Worm (Caenorhabditis elegans): Measurements from ENCODE around the gene nhr-54.

Gene nhr-54

ce11 chrV:16506650-16507049, 922 bp upstream of the nhr-54 start:
- TF ChIP-seq ceh-31 (tag; optimal IDR thresholded peaks at IDR 0.05) (no peak), pqm-1 (tag; optimal IDR thresholded peaks at IDR 0.05) (no peak), hlh-30 (tag; optimal IDR thresholded peaks at IDR 0.05; ENCODE audit: insufficient read depth) (no peak), ceh-19 (GFP tag; optimal IDR thresholded peaks at IDR 0.05) (no peak), unc-55 (GFP tag; optimal IDR thresholded peaks at IDR 0.05) (no peak), ceh-2 (tag; optimal IDR thresholded peaks at IDR 0.05) (no peak), ceh-14 (tag; optimal IDR thresholded peaks at IDR 0.05) (no peak), hlh-15 (tag; optimal IDR thresholded peaks at IDR 0.05) (no peak), odd-2 (tag; optimal IDR thresholded peaks at IDR 0.05) (no peak), ceh-24 (tag; optimal IDR thresholded peaks at IDR 0.05) (no peak), hlh-6 (tag; optimal IDR thresholded peaks at IDR 0.05) (no peak), unc-42 (tag; optimal IDR thresholded peaks at IDR 0.05) (no peak), ceh-30 (tag; optimal IDR thresholded peaks at IDR 0.05) (no peak), T23F11.4 (GFP tag; optimal IDR thresholded peaks at IDR 0.05) (no peak), ets-4 (tag; optimal IDR thresholded peaks at IDR 0.05) (no peak), rnt-1 (tag; optimal IDR thresholded peaks at IDR 0.05) (no peak), pat-9 (tag; optimal IDR thresholded peaks at IDR 0.05) (no peak)

- TF ChIP-seq hlh-8 (tag; optimal IDR thresholded peaks at IDR 0.05) (no peak), pqm-1 (tag; optimal IDR thresholded peaks at IDR 0.05) (no peak), pros-1 (tag; optimal IDR thresholded peaks at IDR 0.05) (no peak), K02D7.2 (tag; optimal IDR thresholded peaks at IDR 0.05) (no peak), ceh-2 (tag; optimal IDR thresholded peaks at IDR 0.05) (no peak), K09A11.1 (tag; optimal IDR thresholded peaks at IDR 0.05; ENCODE audit: insufficient read depth) (no peak), gmeb-2 (tag; optimal IDR thresholded peaks at IDR 0.05) (no peak), ceh-22 (tag; optimal IDR thresholded peaks at IDR 0.05) (no peak), dve-1 (tag; optimal IDR thresholded peaks at IDR 0.05) (no peak), dmd-4 (tag; optimal IDR thresholded peaks at IDR 0.05; ENCODE audit: borderline replicate concordance) (no peak), Y22D7AL.16 (tag; optimal IDR thresholded peaks at IDR 0.05) (no peak), ceh-19 (GFP tag; optimal IDR thresholded peaks at IDR 0.05) (no peak), odd-2 (tag; optimal IDR thresholded peaks at IDR 0.05) (no peak), nhr-11 (tag; optimal IDR thresholded peaks at IDR 0.05) (no peak), npax-4 (tag; optimal IDR thresholded peaks at IDR 0.05) (no peak), T23F11.4 (GFP tag; optimal IDR thresholded peaks at IDR 0.05) (no peak), madf-2 (tag; optimal IDR thresholded peaks at IDR 0.05) (no peak), ceh-14 (tag; optimal IDR thresholded peaks at IDR 0.05) (no peak), unc-42 (tag; optimal IDR thresholded peaks at IDR 0.05) (no peak), sox-2 (GFP tag; IDR thresholded peaks at IDR 0.05) (no peak)
Measured at ce11 chrV:16503164-16503563, 2.6 kb downstream of the nhr-54 start, which contains the start of gene F36D3.14. Gene F36D3.14 (minus strand): TSS chrV:16503264.

- peak; percentile 37 for TF ChIP-seq nfya-1 (tag; optimal IDR thresholded peaks at IDR 0.05)
- no peak for TF ChIP-seq unc-3 (GFP tag; conservative IDR thresholded peaks at IDR 0.05)
- TF ChIP-seq unc-3 (tag; optimal IDR thresholded peaks at IDR 0.05) = no peak
Measured at ce11 chrV:16499006-16499405, 6.7 kb downstream of the nhr-54 start, which contains the start of gene F36D3.1. Gene F36D3.1 (plus strand): TSS chrV:16499352.

ce11 chrV:16497504-16497903, 8.2 kb downstream of the nhr-54 start, which contains the start of gene srh-136:
Gene srh-136 (minus strand): TSS chrV:16497596.
- TF ChIP-seq ceh-45 (GFP tag; IDR thresholded peaks at IDR 0.05) (no peak), pat-9 (tag; optimal IDR thresholded peaks at IDR 0.05) (no peak), odd-2 (tag; optimal IDR thresholded peaks at IDR 0.05) (no peak)

ce11 chrV:16494359-16494758, 11.4 kb downstream of the nhr-54 start, which contains the start of gene comt-2:
Gene comt-2 (minus strand): TSS chrV:16494489.
- TF ChIP-seq ama-1 (optimal IDR thresholded peaks at IDR 0.05) = no peak
- no peak for TF ChIP-seq madf-2 (tag; optimal IDR thresholded peaks at IDR 0.05)
- TF ChIP-seq unc-86 (tag; optimal IDR thresholded peaks at IDR 0.05) = no peak
- TF ChIP-seq elt-2 (tag; optimal IDR thresholded peaks at IDR 0.05) = peak; percentile 88
- no peak for TF ChIP-seq ceh-30 (tag; optimal IDR thresholded peaks at IDR 0.05)
- no peak for TF ChIP-seq nhr-232 (tag; optimal IDR thresholded peaks at IDR 0.05)
- TF ChIP-seq rnt-1 (tag; optimal IDR thresholded peaks at IDR 0.05) = no peak

All from whole organism, late embryonic.